Worm (Caenorhabditis elegans) whole organism, young adult: ENCODE results near the gene nhr-156.

Source experiments
- D2030.7 ChIP-seq: fragments of 200-800 bp; sonication (Bioruptor generic); IDR thresholded peaks from 2 replicates; pipeline ENCODE4 v1.3.6; 2022; ENCODE audit warnings: missing genetic modification reagents, missing genetic modification characterization, missing compliant biosample characterization
- F10E7.11 ChIP-seq: sonication (generic microtip); optimal IDR thresholded peaks from 2 replicates; lab custom pipeline; 2017; ENCODE audit warnings: mild to moderate bottlenecking, missing genetic modification characterization, moderate library complexity, missing compliant biosample characterization
- F57A8.1 ChIP-seq: fragments of 200-800 bp; sonication (Bioruptor generic); optimal IDR thresholded peaks from 2 replicates; lab custom pipeline; 2018; ENCODE audit warnings: mild to moderate bottlenecking, missing genetic modification characterization, moderate library complexity, missing compliant biosample characterization
- F57C9.4 ChIP-seq: sonication (generic microtip); optimal IDR thresholded peaks from 2 replicates; lab custom pipeline; 2017; ENCODE audit warnings: mild to moderate bottlenecking, missing genetic modification characterization, missing compliant biosample characterization
- T07F8.4 ChIP-seq: sonication (generic microtip); optimal IDR thresholded peaks from 2 replicates; lab custom pipeline; 2016; ENCODE audit warnings: mild to moderate bottlenecking, missing genetic modification characterization, moderate library complexity, missing compliant biosample characterization
- ZK185.1 ChIP-seq: sonication (generic microtip); optimal IDR thresholded peaks from 2 replicates; lab custom pipeline; 2016; ENCODE audit warnings: mild to moderate bottlenecking, missing genetic modification characterization, missing compliant biosample characterization; ENCODE audit not compliant: poor library complexity, severe bottlenecking
- attf-3 ChIP-seq: fragments of 200-800 bp; sonication (Bioruptor generic); conservative IDR thresholded peaks from 2 replicates; pipeline ENCODE4 v1.3.6; 2022; ENCODE audit warnings: missing genetic modification reagents, missing genetic modification characterization, missing compliant biosample characterization
- attf-6 ChIP-seq: fragments of 200-800 bp; sonication (Bioruptor generic); IDR thresholded peaks from 2 replicates; pipeline ENCODE4 v1.3.6; 2022; ENCODE audit warnings: missing genetic modification reagents, missing genetic modification characterization, missing compliant biosample characterization
- bed-2 ChIP-seq: fragments of 200-800 bp; sonication (Bioruptor generic); IDR thresholded peaks from 2 replicates; pipeline ENCODE4 v1.3.6; 2022; ENCODE audit warnings: missing genetic modification reagents, missing genetic modification characterization, missing compliant biosample characterization
- cebp-2 ChIP-seq: fragments of 200-800 bp; sonication (Bioruptor generic); IDR thresholded peaks from 2 replicates; pipeline ENCODE4 v1.3.6; 2022; ENCODE audit warnings: missing genetic modification characterization, missing compliant biosample characterization
- ceh-27 ChIP-seq: fragments of 200-800 bp; sonication (Bioruptor generic); optimal IDR thresholded peaks from 2 replicates; lab custom pipeline; 2018; ENCODE audit warnings: mild to moderate bottlenecking, missing genetic modification characterization, moderate library complexity, missing compliant biosample characterization
- ceh-79 ChIP-seq: sonication (generic microtip); optimal IDR thresholded peaks from 2 replicates; lab custom pipeline; 2017; ENCODE audit warnings: mild to moderate bottlenecking, missing genetic modification characterization, missing compliant biosample characterization
- chd-7 ChIP-seq: sonication (generic microtip); optimal IDR thresholded peaks from 2 replicates; lab custom pipeline; 2016; ENCODE audit warnings: mild to moderate bottlenecking, missing genetic modification characterization, moderate library complexity, missing compliant biosample characterization
- egl-18 ChIP-seq: fragments of 200-800 bp; sonication (Bioruptor generic); IDR thresholded peaks from 2 replicates; pipeline ENCODE4 v1.3.6; 2022; ENCODE audit warnings: missing genetic modification reagents, missing genetic modification characterization, missing compliant biosample characterization
- ekl-4 ChIP-seq: fragments of 200-800 bp; sonication (Bioruptor generic); IDR thresholded peaks from 2 replicates; pipeline ENCODE4 v1.3.6; 2022; ENCODE audit warnings: missing genetic modification reagents, missing genetic modification characterization, missing compliant biosample characterization
- hlh-12 ChIP-seq: sonication (generic microtip); optimal IDR thresholded peaks from 2 replicates; lab custom pipeline; 2016; ENCODE audit warnings: missing genetic modification characterization, missing compliant biosample characterization
- hrde-1 ChIP-seq: sonication (generic microtip); optimal IDR thresholded peaks from 2 replicates; lab custom pipeline; 2016; ENCODE audit warnings: missing genetic modification characterization, mild to moderate bottlenecking, missing compliant biosample characterization, moderate library complexity, missing genotype, missing genetic modification reagents, borderline replicate concordance
- hsf-1 ChIP-seq: fragments of 200-800 bp; sonication (Bioruptor generic); IDR thresholded peaks from 2 replicates; pipeline ENCODE4 v1.3.6; 2022; ENCODE audit warnings: missing genetic modification reagents, missing genetic modification characterization, missing compliant biosample characterization
- lin-35 ChIP-seq, 3 experiments: fragments of 150-350 bp in 2 of 3; sonication (generic microtip) in 1 of 3; optimal IDR thresholded peaks; 2 replicates each; lab custom pipeline; 2014 to 2018; ENCODE audit warnings: missing biosample characterization in 3 of 3, missing genetic modification characterization in 3 of 3, missing genetic modification reagents in 3 of 3
- lin-54 ChIP-seq: fragments of 200-800 bp; sonication (Bioruptor generic); optimal IDR thresholded peaks from 2 replicates; lab custom pipeline; 2018; ENCODE audit warnings: mild to moderate bottlenecking, missing genetic modification characterization, missing compliant biosample characterization
- madf-6 ChIP-seq: fragments of 200-800 bp; sonication (Bioruptor generic); IDR thresholded peaks from 2 replicates; pipeline ENCODE4 v1.3.6; 2022; ENCODE audit warnings: missing genetic modification reagents, missing genetic modification characterization, missing compliant biosample characterization
- mel-28 ChIP-seq: sonication (generic microtip); optimal IDR thresholded peaks from 2 replicates; lab custom pipeline; 2016; ENCODE audit warnings: borderline replicate concordance, mild to moderate bottlenecking, missing genetic modification characterization, missing compliant biosample characterization
- mxl-1 ChIP-seq: sonication (generic microtip); optimal IDR thresholded peaks from 2 replicates; lab custom pipeline; 2016; ENCODE audit warnings: missing genetic modification characterization, missing compliant biosample characterization
- nfyb-1 ChIP-seq: fragments of 200-800 bp; sonication (Bioruptor generic); IDR thresholded peaks from 2 replicates; pipeline ENCODE4 v1.3.6; 2022; ENCODE audit warnings: missing genetic modification reagents, missing genetic modification characterization, missing compliant biosample characterization
- nhr-27 ChIP-seq: fragments of 200-800 bp; sonication (Bioruptor generic); optimal IDR thresholded peaks from 2 replicates; lab custom pipeline; 2018; ENCODE audit warnings: mild to moderate bottlenecking, missing genetic modification characterization, moderate library complexity, missing compliant biosample characterization
- nhr-80 ChIP-seq: sonication (generic microtip); optimal IDR thresholded peaks from 2 replicates; lab custom pipeline; 2016; ENCODE audit warnings: missing genetic modification characterization, missing compliant biosample characterization
- nhr-90 ChIP-seq: sonication (generic microtip); optimal IDR thresholded peaks from 2 replicates; lab custom pipeline; 2016; ENCODE audit warnings: missing genotype, mild to moderate bottlenecking, missing genetic modification characterization, missing compliant biosample characterization
- pha-4 ChIP-seq: fragments of 150-350 bp; sonication (generic microtip); optimal IDR thresholded peaks from 2 replicates; lab custom pipeline; 2014; ENCODE audit warnings: missing biosample characterization, missing genetic modification reagents, missing genetic modification characterization
- rcor-1 ChIP-seq: fragments of 200-800 bp; sonication (Bioruptor generic); IDR thresholded peaks from 2 replicates; pipeline ENCODE4 v1.3.6; 2022; ENCODE audit warnings: missing genetic modification reagents, missing genetic modification characterization, missing compliant biosample characterization
- repo-1 ChIP-seq: sonication (generic microtip); optimal IDR thresholded peaks from 2 replicates; lab custom pipeline; 2017; ENCODE audit warnings: mild to moderate bottlenecking, missing genetic modification characterization, missing compliant biosample characterization
- rpc-1 ChIP-seq, 2 experiments: fragments of 150-350 bp in 1 of 2; sonication (generic microtip) in 1 of 2; optimal IDR thresholded peaks; 2 replicates each; lab custom pipeline; 2014 to 2018; ENCODE audit warnings: missing biosample characterization in 1 of 2, missing genetic modification characterization in 1 of 2, missing genetic modification reagents in 1 of 2, missing genotype in 1 of 2
- sdz-38 ChIP-seq: sonication (generic microtip); optimal IDR thresholded peaks from 2 replicates; lab custom pipeline; 2016; ENCODE audit warnings: missing genotype, missing genetic modification characterization, missing compliant biosample characterization
- snpc-3.4 ChIP-seq: sonication (generic microtip); optimal IDR thresholded peaks from 2 replicates; lab custom pipeline; 2017; ENCODE audit warnings: missing genetic modification characterization, mild to moderate bottlenecking, missing compliant biosample characterization, antibody characterized with exemption, moderate library complexity, missing genotype, missing genetic modification reagents
- sptf-2 ChIP-seq: fragments of 200-800 bp; sonication (Bioruptor generic); optimal IDR thresholded peaks from 2 replicates; lab custom pipeline; 2018; ENCODE audit warnings: mild to moderate bottlenecking, missing genetic modification characterization, missing compliant biosample characterization
- tlf-1 ChIP-seq: fragments of 200-800 bp; sonication (Bioruptor generic); optimal IDR thresholded peaks from 2 replicates; lab custom pipeline; 2018; ENCODE audit warnings: mild to moderate bottlenecking, missing genetic modification characterization, missing compliant biosample characterization
- xnd-1 ChIP-seq: sonication (generic microtip); optimal IDR thresholded peaks from 2 replicates; lab custom pipeline; 2016; ENCODE audit warnings: missing genotype, missing genetic modification reagents, missing genetic modification characterization, missing compliant biosample characterization
- ztf-18 ChIP-seq: sonication (generic microtip); optimal IDR thresholded peaks from 2 replicates; lab custom pipeline; 2016; ENCODE audit warnings: missing genotype, mild to moderate bottlenecking, missing genetic modification characterization, missing compliant biosample characterization

Gene nhr-156

ce11 chrV:3877242-3877641 is 28.7 kb upstream of the nhr-156 start:
- no peak for TF ChIP-seq ZK185.1 (tag; lab: Kevin White, UChicago)
- TF ChIP-seq F57A8.1 (GFP tag; lab: Kevin White, UChicago): no peak
- TF ChIP-seq chd-7 (tag; lab: Kevin White, UChicago): no peak
- TF ChIP-seq nhr-27 (tag; lab: Kevin White, UChicago): no peak
- TF ChIP-seq madf-6: no peak
- no peak for TF ChIP-seq xnd-1 (tag; lab: Kevin White, UChicago)
- no peak for TF ChIP-seq ceh-27
- TF ChIP-seq lin-54 (GFP tag; lab: Kevin White, UChicago): no peak
- no peak for TF ChIP-seq ztf-18
- TF ChIP-seq tlf-1 (GFP tag; lab: Kevin White, UChicago): no peak
- no peak for TF ChIP-seq snpc-3.4 (tag; lab: Kevin White, UChicago)
- no peak for TF ChIP-seq T07F8.4
- no peak for TF ChIP-seq mel-28
- no peak for TF ChIP-seq nfyb-1
- TF ChIP-seq F10E7.11 (tag; lab: Kevin White, UChicago): no peak

DNA sequence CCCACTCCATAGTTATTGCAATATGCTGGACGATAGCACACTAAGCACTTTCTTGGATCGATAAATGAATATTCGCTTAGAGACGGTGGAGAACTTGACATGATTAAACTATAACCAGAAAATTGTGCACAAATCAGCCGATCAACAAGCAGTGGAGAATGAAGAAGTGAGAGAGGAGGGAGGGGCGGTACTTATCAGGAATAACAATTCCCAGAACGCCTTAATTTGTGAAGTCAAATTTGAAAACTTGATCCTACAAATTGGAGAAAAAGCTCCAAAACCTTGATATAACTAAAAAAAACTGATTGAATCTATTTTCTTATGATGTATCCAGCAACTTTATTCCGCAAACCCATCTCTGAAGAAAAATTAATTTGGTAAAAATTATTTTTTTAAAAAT is 27.7 kb upstream of the nhr-156 start, which contains the start of gene nhr-159:
Gene nhr-159, minus strand, starts transcription at position 101 of the 400 bp plus-strand sequence.
- TF ChIP-seq xnd-1 (tag; lab: Kevin White, UChicago) (no peak), attf-3 (GFP tag; lab: Robert Waterston, UW) (no peak), nhr-80 (no peak), cebp-2 (GFP tag; lab: Robert Waterston, UW) (no peak), nhr-90 (no peak), ekl-4 (no peak), repo-1 (tag; lab: Kevin White, UChicago) (no peak), hsf-1 (GFP tag; lab: Robert Waterston, UW) (no peak), lin-35 (GFP tag; optimal IDR thresholded peaks at IDR 0.05; lab: Kevin White, UChicago) (no peak)
- TF ChIP-seq, all 124 proteins: peak for 0

- TF ChIP-seq attf-6 (no peak), sdz-38 (no peak), rpc-1 (optimal IDR thresholded peaks at IDR 0.05; lab: Kevin White, UChicago) (no peak), rpc-1 (tag; optimal IDR thresholded peaks at IDR 0.05; lab: Kevin White, UChicago) (no peak), rcor-1 (GFP tag; lab: Robert Waterston, UW) (no peak), mxl-1 (tag; lab: Kevin White, UChicago) (no peak), bed-2 (GFP tag; lab: Robert Waterston, UW) (no peak), pha-4 (tag; lab: Kevin White, UChicago) (no peak), ceh-79 (tag; lab: Kevin White, UChicago) (no peak), sptf-2 (GFP tag; lab: Kevin White, UChicago) (no peak), xnd-1 (tag; lab: Kevin White, UChicago) (no peak), egl-18 (GFP tag; lab: Robert Waterston, UW) (no peak), hlh-12 (no peak), F57A8.1 (GFP tag; lab: Kevin White, UChicago) (no peak), tlf-1 (GFP tag; lab: Kevin White, UChicago) (no peak), hrde-1 (tag; lab: Kevin White, UChicago) (no peak), F57C9.4 (tag; lab: Kevin White, UChicago) (no peak), D2030.7 (GFP tag; lab: Robert Waterston, UW) (no peak)
Observed at ce11 chrV:3884550-3884949, 21.4 kb upstream of the nhr-156 start.
